Worm (Caenorhabditis elegans) whole organism, late embryonic: ENCODE data around the gene D2021.4.

Experiments used
- ceh-22 ChIP-seq: sonication (generic microtip); optimal IDR thresholded peaks from 2 replicates; lab custom pipeline; 2017; ENCODE audit warnings: missing biosample characterization, missing genetic modification characterization
- ceh-48 ChIP-seq: sonication (generic microtip); optimal IDR thresholded peaks from 2 replicates; lab custom pipeline; 2016; ENCODE audit warnings: missing genetic modification characterization, inconsistent platforms, missing compliant biosample characterization
- dmd-4 ChIP-seq: sonication (generic microtip); optimal IDR thresholded peaks from 2 replicates; lab custom pipeline; 2016; ENCODE audit warnings: borderline replicate concordance, missing genetic modification characterization, missing compliant biosample characterization
- dve-1 ChIP-seq: sonication (generic microtip); optimal IDR thresholded peaks from 2 replicates; lab custom pipeline; 2017; ENCODE audit warnings: antibody characterized with exemption, mild to moderate bottlenecking, missing genetic modification characterization, missing compliant biosample characterization
- elt-2 ChIP-seq: sonication (generic microtip); optimal IDR thresholded peaks from 2 replicates; lab custom pipeline; 2016; ENCODE audit warnings: missing genetic modification reagents, missing genetic modification characterization, missing compliant biosample characterization
- fkh-10 ChIP-seq: fragments of 150-350 bp; optimal IDR thresholded peaks from 2 replicates; lab custom pipeline; 2014; ENCODE audit warnings: missing biosample characterization, missing genetic modification reagents, missing genetic modification characterization
- hlh-15 ChIP-seq: sonication (generic microtip); optimal IDR thresholded peaks from 2 replicates; lab custom pipeline; 2016; ENCODE audit warnings: missing genetic modification characterization, missing compliant biosample characterization
- mec-3 ChIP-seq: sonication (generic microtip); optimal IDR thresholded peaks from 2 replicates; lab custom pipeline; 2016; ENCODE audit warnings: borderline replicate concordance, missing genetic modification characterization, missing compliant biosample characterization
- nfya-1 ChIP-seq: sonication (generic microtip); optimal IDR thresholded peaks from 2 replicates; lab custom pipeline; 2017; ENCODE audit warnings: missing genetic modification characterization, mild to moderate bottlenecking, missing compliant biosample characterization, antibody characterized with exemption, moderate library complexity
- pag-3 ChIP-seq: sonication (generic microtip); optimal IDR thresholded peaks from 2 replicates; lab custom pipeline; 2016; ENCODE audit warnings: missing compliant biosample characterization, missing genetic modification characterization, borderline replicate concordance
- rnt-1 ChIP-seq: sonication (generic microtip); optimal IDR thresholded peaks from 2 replicates; lab custom pipeline; 2016; ENCODE audit warnings: missing genetic modification characterization, missing compliant biosample characterization
- sox-4 ChIP-seq: sonication (generic microtip); optimal IDR thresholded peaks from 2 replicates; lab custom pipeline; 2017; ENCODE audit warnings: mild to moderate bottlenecking, missing genetic modification characterization, inconsistent platforms, missing compliant biosample characterization
- tbx-2 ChIP-seq: sonication (generic microtip); optimal IDR thresholded peaks from 2 replicates; lab custom pipeline; 2016; ENCODE audit warnings: missing genetic modification characterization, missing compliant biosample characterization

DNA sequence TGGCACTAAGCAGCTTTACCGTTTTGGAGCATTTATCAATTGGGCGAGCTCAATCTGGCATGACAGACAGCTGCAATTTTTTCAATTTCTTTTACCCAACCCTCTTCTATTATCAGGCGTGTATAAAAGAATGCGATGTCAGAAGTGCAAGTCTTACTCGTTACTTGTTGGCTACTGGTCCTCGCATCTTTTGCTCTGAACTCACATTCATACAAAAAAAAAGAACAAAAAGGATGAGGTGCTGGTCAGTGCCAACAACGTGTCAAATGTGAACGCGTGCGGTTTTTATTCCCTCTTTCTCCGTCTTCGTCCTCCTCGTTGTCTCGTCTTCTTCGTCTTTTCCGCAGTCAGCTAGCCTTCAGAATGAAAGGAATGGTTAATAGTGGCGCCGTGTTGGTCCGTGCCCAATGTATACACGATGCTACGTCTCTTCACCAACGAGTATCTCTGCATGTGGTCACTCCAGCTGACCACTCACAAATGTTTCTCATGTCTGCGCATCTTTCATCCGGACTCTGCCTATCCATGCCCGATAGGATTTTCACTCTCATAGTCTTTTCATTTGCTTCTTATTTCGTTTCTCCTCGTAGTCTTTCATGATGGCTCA is 17.0 kb upstream of the D2021.4 start:
- peak; percentile 32 for TF ChIP-seq tbx-2 (tag; lab: Kevin White, UChicago)
- TF ChIP-seq mec-3 (tag; lab: Kevin White, UChicago), result no peak
- no peak for TF ChIP-seq fkh-10 (GFP tag; lab: Kevin White, UChicago)
- no peak for TF ChIP-seq dve-1 (tag; lab: Kevin White, UChicago)
- TF ChIP-seq sox-4 (tag; lab: Kevin White, UChicago), result no peak
- no peak for TF ChIP-seq pag-3 (tag; lab: Kevin White, UChicago)
- peak; percentile 32 for TF ChIP-seq rnt-1
- TF ChIP-seq ceh-48 (tag; lab: Kevin White, UChicago), result no peak
- no peak for TF ChIP-seq ceh-22 (tag; lab: Kevin White, UChicago)
- peak; percentile 86 for TF ChIP-seq nfya-1
- no peak for TF ChIP-seq elt-2 (tag; lab: Kevin White, UChicago)
- TF ChIP-seq dmd-4, result no peak
- no peak for TF ChIP-seq hlh-15 (tag; lab: Kevin White, UChicago)
